Worm (Caenorhabditis elegans) whole organism, mixed stage, embryonic: ENCODE measurements around the gene C33G3.5.

Source experiments
- elt-1 ChIP-seq: sonication (generic microtip); optimal IDR thresholded peaks from 2 replicates; lab custom pipeline; 2017; ENCODE audit warnings: missing genetic modification characterization, mild to moderate bottlenecking, missing compliant biosample characterization, antibody characterized with exemption, moderate library complexity, borderline replicate concordance; ENCODE audit not compliant: insufficient read depth
- nhr-28 ChIP-seq: fragments of 150-350 bp; optimal IDR thresholded peaks from 2 replicates; lab custom pipeline; 2014; ENCODE audit warnings: missing biosample characterization, missing genetic modification characterization

ce11 chrX:14115480-14116161 lies 37.1 kb upstream of the C33G3.5 start, which contains the start of gene F28H6.7:
- TF ChIP-seq elt-1 (tag; lab: Kevin White, UChicago), result no peak
- no peak for TF ChIP-seq nhr-28 (tag; lab: Kevin White, UChicago)
